Worm (Caenorhabditis elegans) whole organism, late embryonic: ENCODE results near the gene snfc-5.
A peak's percentile ranks its signal among the peaks of the same experiment; 100 is the strongest.

Source experiments
- C08G9.2 ChIP-seq: sonication (generic microtip); optimal IDR thresholded peaks from 2 replicates; lab custom pipeline; 2016; ENCODE audit warnings: mild to moderate bottlenecking, missing genetic modification characterization, moderate library complexity, missing compliant biosample characterization
- C38D4.7 ChIP-seq: fragments of 200-800 bp; sonication (Bioruptor generic); optimal IDR thresholded peaks from 2 replicates; lab custom pipeline; 2018; ENCODE audit warnings: mild to moderate bottlenecking, missing genetic modification characterization, moderate library complexity, missing compliant biosample characterization
- K02D7.2 ChIP-seq: sonication (generic microtip); optimal IDR thresholded peaks from 2 replicates; lab custom pipeline; 2017; ENCODE audit warnings: mild to moderate bottlenecking, missing genetic modification characterization, missing compliant biosample characterization
- T23F11.4 ChIP-seq: fragments of 200-800 bp; sonication (Bioruptor generic); optimal IDR thresholded peaks from 2 replicates; lab custom pipeline; 2018; ENCODE audit warnings: mild to moderate bottlenecking, missing genetic modification characterization, missing compliant biosample characterization
- ahr-1 ChIP-seq: sonication (generic microtip); optimal IDR thresholded peaks from 2 replicates; lab custom pipeline; 2016; ENCODE audit warnings: missing genetic modification characterization, missing compliant biosample characterization
- ceh-14 ChIP-seq: sonication (generic microtip); optimal IDR thresholded peaks from 2 replicates; lab custom pipeline; 2016; ENCODE audit warnings: missing genotype, missing genetic modification characterization, missing compliant biosample characterization
- ceh-2 ChIP-seq: sonication (generic microtip); optimal IDR thresholded peaks from 2 replicates; lab custom pipeline; 2016; ENCODE audit warnings: missing genotype, missing genetic modification characterization, missing compliant biosample characterization
- ceh-31 ChIP-seq: sonication (generic microtip); optimal IDR thresholded peaks from 2 replicates; lab custom pipeline; 2016; ENCODE audit warnings: missing genetic modification characterization, missing compliant biosample characterization
- ceh-34 ChIP-seq: sonication (generic microtip); optimal IDR thresholded peaks from 2 replicates; lab custom pipeline; 2016; ENCODE audit warnings: mild to moderate bottlenecking, missing genetic modification characterization, missing compliant biosample characterization
- ceh-45 ChIP-seq: fragments of 200-800 bp; sonication (Bioruptor generic); IDR thresholded peaks from 2 replicates; pipeline ENCODE4 v1.3.6; 2022; ENCODE audit warnings: missing genetic modification reagents, missing genetic modification characterization, missing compliant biosample characterization
- che-1 ChIP-seq: sonication (generic microtip); optimal IDR thresholded peaks from 2 replicates; lab custom pipeline; 2016; ENCODE audit warnings: mild to moderate bottlenecking, missing genetic modification characterization, missing compliant biosample characterization
- dmd-4 ChIP-seq: sonication (generic microtip); optimal IDR thresholded peaks from 2 replicates; lab custom pipeline; 2016; ENCODE audit warnings: borderline replicate concordance, missing genetic modification characterization, missing compliant biosample characterization
- dve-1 ChIP-seq: sonication (generic microtip); optimal IDR thresholded peaks from 2 replicates; lab custom pipeline; 2017; ENCODE audit warnings: antibody characterized with exemption, mild to moderate bottlenecking, missing genetic modification characterization, missing compliant biosample characterization
- elt-2 ChIP-seq: sonication (generic microtip); optimal IDR thresholded peaks from 2 replicates; lab custom pipeline; 2016; ENCODE audit warnings: missing genetic modification reagents, missing genetic modification characterization, missing compliant biosample characterization
- fax-1 ChIP-seq: sonication (generic microtip); optimal IDR thresholded peaks from 2 replicates; lab custom pipeline; 2016; ENCODE audit warnings: missing genotype, missing genetic modification characterization, missing compliant biosample characterization
- fkh-6 ChIP-seq: sonication (generic microtip); optimal IDR thresholded peaks from 2 replicates; lab custom pipeline; 2016; ENCODE audit warnings: missing genetic modification characterization, missing compliant biosample characterization
- gmeb-2 ChIP-seq: sonication (generic microtip); optimal IDR thresholded peaks from 2 replicates; lab custom pipeline; 2016; ENCODE audit warnings: missing genetic modification characterization, inconsistent platforms, missing compliant biosample characterization
- hlh-13 ChIP-seq: fragments of 200-800 bp; sonication (Bioruptor generic); optimal IDR thresholded peaks from 2 replicates; lab custom pipeline; 2018; ENCODE audit warnings: mild to moderate bottlenecking, missing genetic modification characterization, missing compliant biosample characterization
- hlh-6 ChIP-seq: sonication (generic microtip); optimal IDR thresholded peaks from 2 replicates; lab custom pipeline; 2016; ENCODE audit warnings: missing genotype, missing genetic modification characterization, missing compliant biosample characterization
- hlh-8 ChIP-seq: sonication (generic microtip); optimal IDR thresholded peaks from 2 replicates; lab custom pipeline; 2016; ENCODE audit warnings: missing genotype, missing genetic modification characterization, missing compliant biosample characterization
- lim-6 ChIP-seq: sonication (generic microtip); optimal IDR thresholded peaks from 2 replicates; lab custom pipeline; 2016; ENCODE audit warnings: missing genetic modification characterization, missing compliant biosample characterization
- lin-11 ChIP-seq: fragments of 200-800 bp; sonication (Bioruptor generic); optimal IDR thresholded peaks from 2 replicates; lab custom pipeline; 2018; ENCODE audit warnings: mild to moderate bottlenecking, missing genetic modification characterization, missing compliant biosample characterization
- nfya-1 ChIP-seq: sonication (generic microtip); optimal IDR thresholded peaks from 2 replicates; lab custom pipeline; 2017; ENCODE audit warnings: missing genetic modification characterization, mild to moderate bottlenecking, missing compliant biosample characterization, antibody characterized with exemption, moderate library complexity
- nhr-232 ChIP-seq: sonication (generic microtip); optimal IDR thresholded peaks from 2 replicates; lab custom pipeline; 2016; ENCODE audit warnings: missing genetic modification characterization, missing compliant biosample characterization
- pag-3 ChIP-seq: sonication (generic microtip); optimal IDR thresholded peaks from 2 replicates; lab custom pipeline; 2016; ENCODE audit warnings: missing compliant biosample characterization, missing genetic modification characterization, borderline replicate concordance
- pat-9 ChIP-seq: fragments of 200-800 bp; sonication (Bioruptor generic); optimal IDR thresholded peaks from 2 replicates; lab custom pipeline; 2018; ENCODE audit warnings: mild to moderate bottlenecking, missing genetic modification characterization, moderate library complexity, missing compliant biosample characterization
- pha-2 ChIP-seq: sonication (generic microtip); optimal IDR thresholded peaks from 2 replicates; lab custom pipeline; 2017; ENCODE audit warnings: mild to moderate bottlenecking, missing genetic modification characterization, missing compliant biosample characterization
- ref-2 ChIP-seq: sonication (generic microtip); optimal IDR thresholded peaks from 2 replicates; lab custom pipeline; 2016; ENCODE audit warnings: missing genetic modification characterization, missing compliant biosample characterization
- rnt-1 ChIP-seq: sonication (generic microtip); optimal IDR thresholded peaks from 2 replicates; lab custom pipeline; 2016; ENCODE audit warnings: missing genetic modification characterization, missing compliant biosample characterization
- sdc-2 ChIP-seq: sonication (generic microtip); optimal IDR thresholded peaks from 2 replicates; lab custom pipeline; 2016; ENCODE audit warnings: missing genotype, missing genetic modification characterization, missing compliant biosample characterization
- sox-2 ChIP-seq: fragments of 200-800 bp; sonication (Bioruptor generic); IDR thresholded peaks from 2 replicates; pipeline ENCODE4 v1.3.6; 2022; ENCODE audit warnings: missing genetic modification reagents, missing genetic modification characterization, missing compliant biosample characterization
- syd-9 ChIP-seq: sonication (generic microtip); optimal IDR thresholded peaks from 2 replicates; lab custom pipeline; 2016; ENCODE audit warnings: mild to moderate bottlenecking, missing genetic modification characterization, moderate library complexity, missing compliant biosample characterization
- tbx-2 ChIP-seq: sonication (generic microtip); optimal IDR thresholded peaks from 2 replicates; lab custom pipeline; 2016; ENCODE audit warnings: missing genetic modification characterization, missing compliant biosample characterization
- ttx-3 ChIP-seq: sonication (generic microtip); optimal IDR thresholded peaks from 2 replicates; lab custom pipeline; 2016; ENCODE audit warnings: missing genetic modification reagents, missing genetic modification characterization, missing compliant biosample characterization
- unc-3 ChIP-seq, 2 experiments: fragments of 200-800 bp in 1 of 2; sonication (Bioruptor generic) in 1 of 2; sonication (generic microtip) in 1 of 2; conservative IDR thresholded peaks in 1 of 2; optimal IDR thresholded peaks in 1 of 2; 2 replicates each; pipeline versions ENCODE4 v1.3.6 to Lab custom; 2016 to 2022; ENCODE audit warnings: missing compliant biosample characterization in 2 of 2, missing genetic modification characterization in 2 of 2, missing genetic modification reagents in 1 of 2
- unc-42 ChIP-seq: sonication (generic microtip); optimal IDR thresholded peaks from 2 replicates; lab custom pipeline; 2016; ENCODE audit warnings: missing genotype, missing genetic modification characterization, missing compliant biosample characterization
- unc-55 ChIP-seq: sonication (generic microtip); optimal IDR thresholded peaks from 2 replicates; lab custom pipeline; 2017; ENCODE audit warnings: missing biosample characterization, missing genetic modification reagents, missing genetic modification characterization
- ztf-16 ChIP-seq: sonication (generic microtip); optimal IDR thresholded peaks from 2 replicates; lab custom pipeline; 2017; ENCODE audit warnings: missing genetic modification characterization, missing compliant biosample characterization

The snfc-5 gene

DNA sequence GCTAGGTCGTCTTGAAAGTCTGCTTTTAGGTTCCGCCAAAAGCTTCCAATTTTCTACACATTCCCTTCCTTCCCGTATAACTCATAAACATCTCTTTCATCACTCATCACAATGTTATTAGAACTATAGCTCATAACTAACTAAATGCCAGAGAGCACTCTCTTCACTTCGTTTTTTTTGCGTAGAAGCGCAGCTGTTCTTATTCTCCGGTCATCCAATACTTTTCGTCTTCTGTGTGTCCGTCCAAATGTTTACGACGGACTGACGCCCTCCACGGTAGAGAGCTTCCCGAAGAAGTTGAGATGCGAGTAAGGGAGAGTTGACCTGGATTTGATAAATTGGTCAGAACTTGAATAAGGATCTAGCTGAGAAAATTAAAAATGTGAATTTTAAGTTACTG, 45.4 kb upstream of the snfc-5 start:
- TF ChIP-seq pha-2, result no peak

DNA sequence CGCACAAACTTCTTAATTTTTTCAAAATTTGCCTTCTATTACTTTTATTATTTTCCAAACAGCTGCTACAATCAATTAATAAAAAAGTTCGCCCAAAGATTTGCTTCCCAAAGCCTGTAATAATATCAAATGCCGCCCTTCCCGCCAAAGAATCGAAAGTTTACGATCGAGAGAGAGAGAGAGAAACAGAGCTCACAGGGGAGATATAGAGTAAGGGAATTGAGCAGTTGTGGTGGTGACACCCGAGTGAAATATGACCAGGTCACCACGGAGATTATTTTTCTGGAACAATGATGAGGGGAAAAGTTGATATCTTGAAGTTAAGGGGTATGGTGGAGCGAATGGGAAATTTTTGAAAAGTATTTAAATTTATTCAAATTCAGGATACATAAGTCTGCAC, 44.7 kb upstream of the snfc-5 start:
- no peak for TF ChIP-seq pha-2
- peak; percentile 33 for TF ChIP-seq unc-55 (GFP tag; lab: Kevin White, UChicago)
- no peak for TF ChIP-seq unc-42 (tag; lab: Kevin White, UChicago)

DNA sequence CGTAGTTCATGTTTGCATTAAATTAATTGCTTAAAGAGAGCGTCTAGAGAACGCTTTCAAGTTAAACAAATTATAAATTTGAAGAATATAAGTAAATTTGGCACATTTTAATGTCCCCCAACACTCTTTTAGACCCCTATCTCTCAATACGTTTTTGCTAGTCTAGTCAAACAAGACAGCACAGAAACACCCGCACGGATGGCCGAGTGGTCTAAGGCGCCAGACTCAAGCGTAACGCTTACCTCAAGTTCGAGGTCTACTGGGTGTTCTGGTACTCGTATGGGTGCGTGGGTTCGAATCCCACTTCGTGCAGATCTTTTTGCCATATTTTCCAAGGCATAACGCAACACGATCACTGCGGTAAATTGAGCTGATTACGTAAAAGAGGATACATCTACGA, 42.3 kb upstream of the snfc-5 start:
- TF ChIP-seq pat-9 (tag; lab: Kevin White, UChicago), result no peak
- no peak for TF ChIP-seq ceh-14 (tag; lab: Kevin White, UChicago)
- peak; percentile 29 for TF ChIP-seq ref-2 (tag; lab: Kevin White, UChicago)

DNA sequence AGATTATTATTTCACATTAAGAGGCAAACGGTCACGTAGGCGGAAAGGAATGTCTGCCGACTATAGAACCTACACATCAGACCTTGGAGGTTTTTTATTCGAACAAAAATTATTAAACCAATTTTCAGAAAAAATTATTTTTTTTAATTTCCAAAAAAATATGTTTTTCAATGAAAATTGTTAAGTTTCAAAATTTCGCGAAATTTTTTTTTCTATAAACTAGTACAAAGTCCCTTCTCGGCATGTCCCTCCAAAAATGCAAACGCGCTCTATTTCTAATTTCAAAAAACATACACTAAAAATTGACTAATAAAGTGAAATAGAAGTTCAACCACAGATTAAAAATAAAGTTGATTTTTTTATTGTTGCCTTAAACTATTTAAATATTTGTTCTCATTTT, 39.6 kb upstream of the snfc-5 start, which contains the start of gene ckb-1:
ckb-1 (plus strand) TSS at position 301 of the 400 bp plus-strand sequence.
- TF ChIP-seq hlh-8 (tag; lab: Kevin White, UChicago) (no peak), C38D4.7 (GFP tag; lab: Kevin White, UChicago) (no peak), nfya-1 (tag; lab: Kevin White, UChicago) (no peak), elt-2 (tag; lab: Kevin White, UChicago) (no peak), pag-3 (tag; lab: Kevin White, UChicago) (no peak), fax-1 (tag; lab: Kevin White, UChicago) (no peak), pat-9 (tag; lab: Kevin White, UChicago) (no peak), gmeb-2 (tag; lab: Kevin White, UChicago) (no peak), sox-2 (GFP tag; lab: Robert Waterston, UW) (no peak), rnt-1 (tag; lab: Kevin White, UChicago) (no peak), unc-3 (GFP tag; conservative IDR thresholded peaks at IDR 0.05; lab: Robert Waterston, UW) (no peak), unc-3 (tag; optimal IDR thresholded peaks at IDR 0.05; lab: Kevin White, UChicago) (no peak), K02D7.2 (tag; lab: Kevin White, UChicago) (no peak), lim-6 (tag; lab: Kevin White, UChicago) (no peak), unc-42 (tag; lab: Kevin White, UChicago) (no peak), lin-11 (tag; lab: Kevin White, UChicago) (no peak), ceh-14 (tag; lab: Kevin White, UChicago) (no peak), dmd-4 (tag; lab: Kevin White, UChicago) (no peak), tbx-2 (no peak)

DNA sequence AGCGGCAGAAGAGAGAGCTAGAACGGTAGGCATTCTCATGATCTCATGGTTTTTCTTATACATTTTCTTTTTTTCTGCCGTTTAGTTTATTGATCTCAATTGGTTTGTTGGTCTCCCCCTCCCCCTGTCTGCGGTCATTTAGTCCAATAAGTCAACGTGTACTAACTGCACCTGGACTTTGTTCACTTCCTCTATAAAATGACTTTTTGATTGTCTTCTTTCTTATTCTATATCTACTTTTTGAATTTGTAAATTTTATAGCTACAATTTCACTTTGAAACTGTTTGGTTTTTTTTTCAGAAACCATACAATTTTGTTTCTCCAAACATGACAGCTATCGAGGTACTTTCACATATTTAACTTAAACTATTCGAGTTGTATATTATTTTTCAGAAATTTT, 36.9 kb upstream of the snfc-5 start, which contains the start of gene ckb-2:
ckb-2 (plus strand) TSS at position 301 of the 400 bp plus-strand sequence.
- TF ChIP-seq unc-3 (GFP tag; conservative IDR thresholded peaks at IDR 0.05; lab: Robert Waterston, UW), result no peak
- no peak for TF ChIP-seq unc-3 (tag; optimal IDR thresholded peaks at IDR 0.05; lab: Kevin White, UChicago)
- no peak for TF ChIP-seq ref-2 (tag; lab: Kevin White, UChicago)
- no peak for TF ChIP-seq T23F11.4 (GFP tag; lab: Kevin White, UChicago)
- TF ChIP-seq nhr-232 (tag; lab: Kevin White, UChicago), result no peak
- TF ChIP-seq ahr-1 (tag; lab: Kevin White, UChicago), result no peak
- no peak for TF ChIP-seq che-1 (tag; lab: Kevin White, UChicago)
- no peak for TF ChIP-seq hlh-8 (tag; lab: Kevin White, UChicago)
- TF ChIP-seq, all 69 proteins: peak for 0

DNA sequence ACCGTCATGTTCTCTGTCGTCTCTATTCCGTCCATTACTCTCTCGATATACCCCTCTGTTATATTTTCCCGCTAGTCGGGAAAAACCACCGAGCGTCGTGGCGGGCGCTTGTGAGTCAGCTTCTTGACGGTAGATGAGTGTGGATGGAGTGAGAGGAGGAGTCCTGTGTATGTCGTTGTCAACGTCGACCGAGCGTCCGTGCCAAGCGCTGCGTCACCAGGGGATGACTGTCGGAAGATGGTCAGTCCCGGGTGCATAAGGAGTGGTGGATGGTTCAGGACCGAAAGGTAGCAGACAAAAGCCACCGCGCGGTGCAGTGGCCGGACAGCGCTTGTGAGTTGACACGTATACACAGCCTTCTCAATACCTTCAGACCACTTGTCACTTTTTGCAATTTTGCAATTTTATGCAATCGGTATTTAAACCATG, 35.2 kb upstream of the snfc-5 start:
- TF ChIP-seq T23F11.4 (GFP tag; lab: Kevin White, UChicago) (peak; percentile 33), ceh-34 (peak; percentile 59), hlh-13 (GFP tag; lab: Kevin White, UChicago) (peak; percentile 51), pat-9 (tag; lab: Kevin White, UChicago) (peak; percentile 56), che-1 (tag; lab: Kevin White, UChicago) (peak; percentile 68), sdc-2 (peak; percentile 56), hlh-6 (tag; lab: Kevin White, UChicago) (peak; percentile 74), dve-1 (tag; lab: Kevin White, UChicago) (peak; percentile 18), fkh-6 (tag; lab: Kevin White, UChicago) (peak; percentile 33), gmeb-2 (tag; lab: Kevin White, UChicago) (peak; percentile 52), elt-2 (tag; lab: Kevin White, UChicago) (peak; percentile 76), C08G9.2 (tag; lab: Kevin White, UChicago) (peak; percentile 10), nhr-232 (tag; lab: Kevin White, UChicago) (peak; percentile 45), ztf-16 (tag; lab: Kevin White, UChicago) (peak; percentile 50), tbx-2 (peak; percentile 61), ttx-3 (tag; lab: Kevin White, UChicago) (peak; percentile 61), dmd-4 (tag; lab: Kevin White, UChicago) (peak; percentile 33), rnt-1 (tag; lab: Kevin White, UChicago) (peak; percentile 48), ceh-31 (tag; lab: Kevin White, UChicago) (peak; percentile 29), syd-9 (tag; lab: Kevin White, UChicago) (peak; percentile 72), ceh-45 (GFP tag; lab: Robert Waterston, UW) (peak; percentile 69; the same call in 1 of the 2 replicates), ceh-2 (tag; lab: Kevin White, UChicago) (peak; percentile 29), C38D4.7 (GFP tag; lab: Kevin White, UChicago) (peak; percentile 49)
